Worm (Caenorhabditis elegans) whole organism, early embryonic: ENCODE measurements around the gene F10G7.9.

Source experiments
- B0310.2 ChIP-seq: sonication (generic microtip); optimal IDR thresholded peaks from 2 replicates; lab custom pipeline; 2016; ENCODE audit warnings: mild to moderate bottlenecking, missing genetic modification characterization, missing compliant biosample characterization
- F13C5.2 ChIP-seq: sonication (generic microtip); optimal IDR thresholded peaks from 2 replicates; lab custom pipeline; 2017; ENCODE audit warnings: mild to moderate bottlenecking, missing genetic modification characterization, inconsistent platforms, missing compliant biosample characterization
- aly-1 ChIP-seq: sonication (generic microtip); optimal IDR thresholded peaks from 2 replicates; lab custom pipeline; 2016; ENCODE audit warnings: missing genetic modification characterization, missing compliant biosample characterization
- ama-1 ChIP-seq: fragments of 150-350 bp; optimal IDR thresholded peaks from 2 replicates; lab custom pipeline; 2014
- ceh-13 ChIP-seq: fragments of 200-800 bp; sonication (Bioruptor generic); optimal IDR thresholded peaks from 2 replicates; lab custom pipeline; 2018; ENCODE audit warnings: mild to moderate bottlenecking, missing genetic modification characterization, missing compliant biosample characterization
- ceh-36 ChIP-seq: sonication (generic microtip); optimal IDR thresholded peaks from 2 replicates; lab custom pipeline; 2016; ENCODE audit warnings: missing genetic modification characterization, inconsistent platforms, missing compliant biosample characterization
- ets-7 ChIP-seq: sonication (generic microtip); optimal IDR thresholded peaks from 2 replicates; lab custom pipeline; 2016; ENCODE audit warnings: missing genotype, missing genetic modification characterization, missing compliant biosample characterization
- flt-1 ChIP-seq: fragments of 200-800 bp; sonication (Bioruptor generic); IDR thresholded peaks from 2 replicates; pipeline ENCODE4 v1.3.6; 2022; ENCODE audit warnings: missing genetic modification characterization, missing compliant biosample characterization
- hmbx-1 ChIP-seq: sonication (generic microtip); optimal IDR thresholded peaks from 2 replicates; lab custom pipeline; 2016; ENCODE audit warnings: mild to moderate bottlenecking, missing genetic modification characterization, missing compliant biosample characterization
- hmg-4 ChIP-seq: fragments of 200-800 bp; sonication (Bioruptor generic); optimal IDR thresholded peaks from 2 replicates; lab custom pipeline; 2018; ENCODE audit warnings: mild to moderate bottlenecking, missing genetic modification characterization, missing compliant biosample characterization
- hnd-1 ChIP-seq: sonication (generic microtip); optimal IDR thresholded peaks from 2 replicates; lab custom pipeline; 2016; ENCODE audit warnings: missing genetic modification characterization, missing compliant biosample characterization
- pes-1 ChIP-seq: fragments of 200-800 bp; sonication (Bioruptor generic); IDR thresholded peaks from 2 replicates; pipeline ENCODE4 v1.3.6; 2022; ENCODE audit warnings: missing genetic modification reagents, missing genetic modification characterization, missing compliant biosample characterization
- scrt-1 ChIP-seq: fragments of 200-800 bp; sonication (Bioruptor generic); IDR thresholded peaks from 2 replicates; pipeline ENCODE4 v1.3.6; 2022; ENCODE audit warnings: missing genetic modification characterization, missing compliant biosample characterization
- sea-1 ChIP-seq: fragments of 200-800 bp; sonication (Bioruptor generic); conservative IDR thresholded peaks from 2 replicates; pipeline ENCODE4 v1.3.6; 2022; ENCODE audit warnings: missing genetic modification characterization, missing compliant biosample characterization
- tbx-11 ChIP-seq: fragments of 200-800 bp; sonication (Bioruptor generic); IDR thresholded peaks from 2 replicates; pipeline ENCODE4 v1.3.6; 2022; ENCODE audit warnings: missing genetic modification characterization, missing compliant biosample characterization
- tbx-37 ChIP-seq: fragments of 200-800 bp; sonication (Bioruptor generic); conservative IDR thresholded peaks from 2 replicates; pipeline ENCODE4 v1.3.6; 2022; ENCODE audit warnings: missing genetic modification reagents, missing genetic modification characterization, missing compliant biosample characterization
- tra-4 ChIP-seq: sonication (generic microtip); optimal IDR thresholded peaks from 2 replicates; lab custom pipeline; 2017; ENCODE audit warnings: missing genetic modification characterization, missing compliant biosample characterization

The F10G7.9 gene

DNA sequence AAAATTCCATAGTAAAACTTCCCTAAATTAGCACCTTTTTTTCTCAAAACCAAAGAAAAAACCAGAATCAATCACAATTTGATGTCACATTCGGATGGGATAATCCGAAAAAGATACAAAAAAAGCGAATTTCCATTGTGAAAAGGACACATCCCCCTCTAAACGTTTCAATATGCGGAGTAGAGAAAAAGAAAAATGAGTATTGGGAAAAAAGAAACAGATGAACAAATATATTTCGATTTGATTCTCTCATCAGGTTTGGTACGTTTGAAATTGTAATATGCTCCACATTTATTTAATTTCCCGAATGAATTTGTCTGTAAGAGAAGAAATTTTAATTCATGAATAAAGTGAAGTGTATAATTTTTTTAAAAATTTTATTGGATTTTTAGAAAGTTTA, 48.0 kb downstream of the F10G7.9 start:
- TF ChIP-seq pes-1 (GFP tag; lab: Robert Waterston, UW): no peak
- TF ChIP-seq tra-4 (tag; lab: Kevin White, UChicago): no peak
- TF ChIP-seq tbx-11: no peak
- TF ChIP-seq flt-1 (GFP tag; lab: Robert Waterston, UW): no peak
- TF ChIP-seq F13C5.2 (tag; lab: Kevin White, UChicago): no peak
- no peak for TF ChIP-seq ama-1
- no peak for TF ChIP-seq B0310.2 (tag; lab: Kevin White, UChicago)
- TF ChIP-seq hmbx-1 (tag; lab: Kevin White, UChicago): no peak
- TF ChIP-seq ets-7 (tag; lab: Kevin White, UChicago): no peak
- no peak for TF ChIP-seq sea-1 (GFP tag; lab: Robert Waterston, UW)
- no peak for TF ChIP-seq ceh-13 (GFP tag; lab: Kevin White, UChicago)
- TF ChIP-seq hmg-4: no peak
- TF ChIP-seq aly-1 (tag; lab: Kevin White, UChicago): no peak
- no peak for TF ChIP-seq hnd-1 (tag; lab: Kevin White, UChicago)
- TF ChIP-seq tbx-37 (GFP tag; lab: Robert Waterston, UW): no peak
- no peak for TF ChIP-seq ceh-36 (tag; lab: Kevin White, UChicago)
- no peak for TF ChIP-seq scrt-1 (GFP tag; lab: Robert Waterston, UW)

DNA sequence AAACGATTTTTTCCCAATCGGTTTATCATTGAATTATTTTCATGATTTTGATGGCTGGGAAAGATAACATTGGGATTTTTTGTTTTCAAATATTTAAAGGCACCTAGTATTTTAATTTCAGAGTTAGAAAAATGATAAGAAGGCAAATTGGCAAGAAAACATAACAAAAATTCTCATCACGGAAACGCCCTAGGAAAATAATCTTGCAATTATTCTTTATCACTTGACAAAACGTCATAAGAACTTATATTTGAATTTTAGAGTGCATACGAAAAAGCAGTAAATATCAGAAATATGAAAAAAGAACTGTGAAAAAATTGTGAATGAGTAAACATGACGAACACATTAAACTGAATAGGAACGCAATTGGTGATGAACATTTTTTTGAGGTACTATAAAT, 48.9 kb downstream of the F10G7.9 start:
- no peak for TF ChIP-seq tbx-11
- no peak for TF ChIP-seq hmbx-1 (tag; lab: Kevin White, UChicago)
- TF ChIP-seq hmg-4: no peak
- no peak for TF ChIP-seq F13C5.2 (tag; lab: Kevin White, UChicago)
- TF ChIP-seq scrt-1 (GFP tag; lab: Robert Waterston, UW): no peak
- TF ChIP-seq ceh-13 (GFP tag; lab: Kevin White, UChicago): no peak
- no peak for TF ChIP-seq aly-1 (tag; lab: Kevin White, UChicago)
- TF ChIP-seq pes-1 (GFP tag; lab: Robert Waterston, UW): no peak
- TF ChIP-seq tbx-37 (GFP tag; lab: Robert Waterston, UW): no peak
- TF ChIP-seq flt-1 (GFP tag; lab: Robert Waterston, UW): no peak
- TF ChIP-seq sea-1 (GFP tag; lab: Robert Waterston, UW): no peak
- no peak for TF ChIP-seq ets-7 (tag; lab: Kevin White, UChicago)
- no peak for TF ChIP-seq tra-4 (tag; lab: Kevin White, UChicago)

DNA sequence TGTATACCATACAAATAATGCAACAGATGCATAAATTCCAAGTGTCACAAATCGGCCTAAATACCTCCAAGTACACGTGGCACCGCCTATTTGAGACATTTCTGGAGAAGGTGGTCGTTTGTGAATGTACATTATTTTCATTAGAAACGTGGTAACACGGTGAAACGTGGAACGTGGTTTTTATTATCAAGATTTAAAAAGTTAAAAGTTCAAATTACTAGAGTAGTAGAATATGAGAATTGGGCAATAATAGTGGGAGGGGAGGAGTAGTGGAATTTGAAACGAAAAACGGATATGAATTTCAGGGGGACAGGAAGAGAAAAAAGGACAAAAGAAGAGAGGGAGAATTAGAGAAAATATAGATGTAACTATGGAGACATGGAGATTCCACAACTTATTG, 50.5 kb downstream of the F10G7.9 start, which contains the start of gene fut-6:
fut-6 (minus strand) TSS at position 101 of the 400 bp plus-strand sequence.
- TF ChIP-seq sea-1 (GFP tag; lab: Robert Waterston, UW): no peak
- TF ChIP-seq tbx-37 (GFP tag; lab: Robert Waterston, UW): no peak
- no peak for TF ChIP-seq B0310.2 (tag; lab: Kevin White, UChicago)
- TF ChIP-seq scrt-1 (GFP tag; lab: Robert Waterston, UW): no peak
- TF ChIP-seq flt-1 (GFP tag; lab: Robert Waterston, UW): no peak
- TF ChIP-seq pes-1 (GFP tag; lab: Robert Waterston, UW): no peak
- TF ChIP-seq tra-4 (tag; lab: Kevin White, UChicago): no peak
- TF ChIP-seq F13C5.2 (tag; lab: Kevin White, UChicago): no peak
- TF ChIP-seq ceh-13 (GFP tag; lab: Kevin White, UChicago): no peak
